Fruit fly (Drosophila melanogaster) whole organism, embryonic: ENCODE data around the gene CG5861.

ENCODE experiments used
- CG12155 ChIP-seq: fragments of 200-800 bp; sonication (Bioruptor generic); optimal IDR thresholded peaks from 3 replicates; lab custom pipeline; 2016; ENCODE audit warnings: missing biosample characterization, missing genetic modification characterization
- CG12942 ChIP-seq: fragments of 200-800 bp; sonication (Bioruptor generic); optimal IDR thresholded peaks from 3 replicates; lab custom pipeline; 2016; ENCODE audit warnings: missing biosample characterization, missing genetic modification characterization
- CG13287 ChIP-seq: fragments of 200-800 bp; sonication (Bioruptor generic); IDR thresholded peaks from 2 replicates; pipeline ENCODE4 v1.3.6; 2022; ENCODE audit warnings: missing biosample characterization, missing genetic modification characterization; ENCODE audit not compliant: partially characterized antibody
- CG15696 ChIP-seq: fragments of 200-800 bp; sonication (Bioruptor generic); optimal IDR thresholded peaks from 2 replicates; lab custom pipeline; 2019; ENCODE audit warnings: missing biosample characterization, mild to moderate bottlenecking, missing genetic modification characterization, moderate library complexity
- CG16813 ChIP-seq: fragments of 200-800 bp; sonication (Bioruptor generic); IDR thresholded peaks from 3 replicates; pipeline ENCODE4 v1.3.6; 2022; ENCODE audit warnings: missing biosample characterization, missing genetic modification characterization; ENCODE audit not compliant: partially characterized antibody
- CG17359 ChIP-seq: fragments of 200-800 bp; sonication (Bioruptor generic); optimal IDR thresholded peaks from 3 replicates; lab custom pipeline; 2018; ENCODE audit warnings: missing biosample characterization, mild to moderate bottlenecking, missing genetic modification characterization, moderate library complexity
- CG17829 ChIP-seq: fragments of 200-800 bp; optimal IDR thresholded peaks from 2 replicates; lab custom pipeline; 2019; ENCODE audit warnings: missing biosample characterization, mild to moderate bottlenecking, missing genetic modification characterization, moderate library complexity
- CG18599 ChIP-seq: fragments of 200-800 bp; sonication (Bioruptor generic); optimal IDR thresholded peaks from 3 replicates; lab custom pipeline; 2017; ENCODE audit warnings: missing biosample characterization, missing genetic modification characterization, mild to moderate bottlenecking, moderate library complexity, missing genetic modification reagents
- CG18619 ChIP-seq: fragments of 200-800 bp; sonication (Bioruptor generic); optimal IDR thresholded peaks from 3 replicates; lab custom pipeline; 2017; ENCODE audit warnings: missing biosample characterization, mild to moderate bottlenecking, missing genetic modification characterization
- CG2120 ChIP-seq: fragments of 200-800 bp; sonication (Bioruptor generic); optimal IDR thresholded peaks from 3 replicates; lab custom pipeline; 2016; ENCODE audit warnings: missing biosample characterization, missing genetic modification characterization
- CG2889 ChIP-seq: fragments of 200-800 bp; sonication (Bioruptor generic); IDR thresholded peaks from 3 replicates; pipeline ENCODE4 v1.3.6; 2022; ENCODE audit warnings: missing biosample characterization, missing genetic modification characterization
- CG30020 ChIP-seq: fragments of 200-800 bp; optimal IDR thresholded peaks from 2 replicates; lab custom pipeline; 2019; ENCODE audit warnings: missing biosample characterization, mild to moderate bottlenecking, missing genetic modification characterization, moderate library complexity
- CG34422 ChIP-seq: fragments of 200-800 bp; sonication (Bioruptor generic); IDR thresholded peaks from 3 replicates; pipeline ENCODE4 v1.3.6; 2022; ENCODE audit warnings: missing biosample characterization, missing genetic modification characterization
- CG3995 ChIP-seq: fragments of 200-800 bp; sonication (Bioruptor generic); optimal IDR thresholded peaks from 3 replicates; lab custom pipeline; 2016; ENCODE audit warnings: missing biosample characterization, missing genetic modification characterization
- CG6175 ChIP-seq: fragments of 200-800 bp; sonication (Bioruptor generic); IDR thresholded peaks from 3 replicates; pipeline ENCODE4 v1.3.6; 2022; ENCODE audit warnings: missing biosample characterization, missing genetic modification characterization
- CG7839 ChIP-seq: fragments of 200-800 bp; sonication (Bioruptor generic); optimal IDR thresholded peaks from 3 replicates; lab custom pipeline; 2018; ENCODE audit warnings: missing biosample characterization, mild to moderate bottlenecking, missing genetic modification characterization, moderate library complexity
- CG7928 ChIP-seq: fragments of 200-800 bp; sonication (Bioruptor generic); optimal IDR thresholded peaks from 2 replicates; lab custom pipeline; 2017; ENCODE audit warnings: missing biosample characterization, mild to moderate bottlenecking, missing genetic modification characterization
- CG7963 ChIP-seq: fragments of 200-800 bp; sonication (Bioruptor generic); IDR thresholded peaks from 3 replicates; pipeline ENCODE4 v1.3.6; 2022; ENCODE audit warnings: missing biosample characterization, missing genetic modification characterization; ENCODE audit not compliant: partially characterized antibody
- CG8089 ChIP-seq: fragments of 200-800 bp; sonication (Bioruptor generic); optimal IDR thresholded peaks from 3 replicates; lab custom pipeline; 2016; ENCODE audit warnings: missing biosample characterization, missing genetic modification characterization
- CG8388 ChIP-seq: fragments of 200-800 bp; sonication (Bioruptor generic); optimal IDR thresholded peaks from 2 replicates; lab custom pipeline; 2019; ENCODE audit warnings: missing biosample characterization, mild to moderate bottlenecking, missing genetic modification characterization, moderate library complexity
- CG9215 ChIP-seq: fragments of 200-800 bp; sonication (Bioruptor generic); IDR thresholded peaks from 2 replicates; pipeline ENCODE4 v1.3.6; 2022; ENCODE audit warnings: missing biosample characterization, missing genetic modification characterization
- CG9876 ChIP-seq: fragments of 200-800 bp; sonication (Bioruptor generic); optimal IDR thresholded peaks from 2 replicates; lab custom pipeline; 2016; ENCODE audit warnings: missing biosample characterization, missing genetic modification characterization
- D19A ChIP-seq: fragments of 200-800 bp; optimal IDR thresholded peaks from 3 replicates; lab custom pipeline; 2019; ENCODE audit warnings: missing biosample characterization, mild to moderate bottlenecking, missing genetic modification characterization, moderate library complexity
- Ets97D ChIP-seq: fragments of 200-800 bp; sonication (Bioruptor generic); optimal IDR thresholded peaks from 3 replicates; lab custom pipeline; 2016; ENCODE audit warnings: missing biosample characterization, missing genetic modification characterization
- HLH4C ChIP-seq: fragments of 200-800 bp; sonication (Bioruptor generic); IDR thresholded peaks from 3 replicates; pipeline ENCODE4 v1.3.6; 2022; ENCODE audit warnings: missing biosample characterization, missing genetic modification characterization; ENCODE audit not compliant: partially characterized antibody
- Hmx ChIP-seq: fragments of 200-800 bp; sonication (Bioruptor generic); optimal IDR thresholded peaks from 2 replicates; lab custom pipeline; 2016; ENCODE audit warnings: missing biosample characterization, missing genetic modification characterization
- Hr78 ChIP-seq, 2 experiments: fragments of 200-800 bp in 1 of 2; fragments of >200 bp in 1 of 2; sonication (Bioruptor generic) in 1 of 2; optimal IDR thresholded peaks; 2 replicates each; lab custom pipeline; 2017 to 2019; ENCODE audit warnings: missing biosample characterization in 2 of 2, missing genetic modification characterization in 2 of 2, mild to moderate bottlenecking in 1 of 2, moderate library complexity in 1 of 2
- Hsf ChIP-seq: fragments of 200-800 bp; sonication (Bioruptor generic); optimal IDR thresholded peaks from 3 replicates; lab custom pipeline; 2016; ENCODE audit warnings: missing biosample characterization, missing genetic modification characterization
- Ptx1 ChIP-seq: fragments of 200-800 bp; sonication (Bioruptor generic); IDR thresholded peaks from 2 replicates; pipeline ENCODE4 v1.3.6; 2022; ENCODE audit warnings: missing biosample characterization, missing genetic modification characterization
- Side ChIP-seq: fragments of 200-800 bp; sonication (Bioruptor generic); optimal IDR thresholded peaks from 2 replicates; lab custom pipeline; 2016; ENCODE audit warnings: missing biosample characterization, missing genetic modification characterization
- Sox100B ChIP-seq: fragments of 200-800 bp; sonication (Bioruptor generic); optimal IDR thresholded peaks from 3 replicates; lab custom pipeline; 2018; ENCODE audit warnings: missing biosample characterization, mild to moderate bottlenecking, missing genetic modification characterization
- Sry-δ ChIP-seq: fragments of 200-800 bp; sonication (Bioruptor generic); optimal IDR thresholded peaks from 2 replicates; lab custom pipeline; 2016; ENCODE audit warnings: missing biosample characterization, missing genetic modification characterization
- Xbp1 ChIP-seq: fragments of 200-800 bp; sonication (Bioruptor generic); optimal IDR thresholded peaks from 3 replicates; lab custom pipeline; 2016; ENCODE audit warnings: missing biosample characterization, mild to moderate bottlenecking, missing genetic modification characterization
- ap ChIP-seq: fragments of 200-800 bp; sonication (Bioruptor generic); IDR thresholded peaks from 2 replicates; pipeline ENCODE4 v1.3.6; 2022; ENCODE audit warnings: missing biosample characterization, missing genetic modification characterization
- chinmo ChIP-seq: fragments of 200-800 bp; sonication (Bioruptor generic); IDR thresholded peaks from 4 replicates; pipeline ENCODE4 v1.3.6; 2022; ENCODE audit warnings: missing biosample characterization, missing genetic modification characterization; ENCODE audit not compliant: partially characterized antibody
- chn ChIP-seq: fragments of 200-800 bp; sonication (Bioruptor generic); optimal IDR thresholded peaks from 2 replicates; lab custom pipeline; 2016; ENCODE audit warnings: missing biosample characterization, missing genetic modification characterization
- crp ChIP-seq, 2 experiments: fragments of 200-800 bp; sonication (Bioruptor generic); optimal IDR thresholded peaks; 2 replicates in 1 of 2; 3 replicates in 1 of 2; lab custom pipeline; 2017; ENCODE audit warnings: missing biosample characterization in 2 of 2, missing genetic modification characterization in 2 of 2, mild to moderate bottlenecking in 1 of 2, moderate library complexity in 1 of 2
- da ChIP-seq: fragments of 200-800 bp; sonication (Bioruptor generic); optimal IDR thresholded peaks from 2 replicates; lab custom pipeline; 2016; ENCODE audit warnings: missing biosample characterization, missing genetic modification characterization
- dan ChIP-seq: fragments of 200-800 bp; sonication (Bioruptor generic); IDR thresholded peaks from 2 replicates; pipeline ENCODE4 v1.3.6; 2022; ENCODE audit warnings: missing biosample characterization, missing genetic modification characterization
- esg ChIP-seq: fragments of 200-800 bp; sonication (Bioruptor generic); conservative IDR thresholded peaks from 2 replicates; pipeline ENCODE4 v1.3.6; 2022; ENCODE audit warnings: missing biosample characterization, missing genetic modification characterization
- eve ChIP-seq, 2 experiments: fragments of >200 bp; optimal IDR thresholded peaks; 2 replicates each; lab custom pipeline; 2017; ENCODE audit warnings: missing biosample characterization in 2 of 2, missing genetic modification characterization in 2 of 2
- jigr1 ChIP-seq: fragments of 200-800 bp; sonication (Bioruptor generic); IDR thresholded peaks from 3 replicates; pipeline ENCODE4 v1.3.6; 2022; ENCODE audit warnings: missing biosample characterization, missing genetic modification characterization
- mld ChIP-seq: fragments of 200-800 bp; sonication (Bioruptor generic); IDR thresholded peaks from 3 replicates; pipeline ENCODE4 v1.3.6; 2022; ENCODE audit warnings: missing biosample characterization, missing genetic modification characterization; ENCODE audit not compliant: partially characterized antibody
- nom ChIP-seq: fragments of 200-800 bp; sonication (Bioruptor generic); optimal IDR thresholded peaks from 2 replicates; lab custom pipeline; 2017; ENCODE audit warnings: missing biosample characterization, missing genetic modification characterization, mild to moderate bottlenecking, moderate library complexity, missing genetic modification reagents
- pzg ChIP-seq: fragments of 200-800 bp; sonication (Bioruptor generic); optimal IDR thresholded peaks from 3 replicates; lab custom pipeline; 2018; ENCODE audit warnings: missing biosample characterization, mild to moderate bottlenecking, missing genetic modification characterization, moderate library complexity
- schlank ChIP-seq: fragments of 200-800 bp; sonication (Bioruptor generic); optimal IDR thresholded peaks from 2 replicates; lab custom pipeline; 2018; ENCODE audit warnings: missing biosample characterization, mild to moderate bottlenecking, missing genetic modification characterization
- seq ChIP-seq: fragments of 200-800 bp; sonication (Bioruptor generic); IDR thresholded peaks from 2 replicates; pipeline ENCODE4 v1.3.6; 2022; ENCODE audit warnings: missing biosample characterization, missing genetic modification characterization
- wor ChIP-seq: fragments of 200-800 bp; sonication (Bioruptor generic); IDR thresholded peaks from 2 replicates; pipeline ENCODE4 v1.3.6; 2022; ENCODE audit warnings: missing biosample characterization, missing genetic modification characterization
- z ChIP-seq: fragments of 200-800 bp; sonication (Bioruptor generic); IDR thresholded peaks from 3 replicates; pipeline ENCODE4 v1.3.6; 2022; ENCODE audit warnings: missing biosample characterization, missing genetic modification characterization

CG5861 gene

dm6 chr2L:16287602-16288392, 19.3 kb downstream of the CG5861 start, which contains the start of the genes crp and pkaap (continued):
- no peak for TF ChIP-seq CG34422
- TF ChIP-seq seq (GFP tag; lab: Robert Waterston, UW), result no peak
- TF ChIP-seq CG7928, result peak; percentile 35
- TF ChIP-seq CG18599 (GFP tag; lab: Kevin White, UChicago), result peak; percentile 78
- peak; percentile 54 for TF ChIP-seq CG8388 (GFP tag; lab: Kevin White, UChicago)
- TF ChIP-seq CG2889 (GFP tag; lab: Robert Waterston, UW), result no peak
- TF ChIP-seq da, result peak; percentile 65
- TF ChIP-seq nom (GFP tag; lab: Kevin White, UChicago), result peak; percentile 65
- no peak for TF ChIP-seq wor (GFP tag; lab: Robert Waterston, UW)
- no peak for TF ChIP-seq jigr1
- TF ChIP-seq CG15696, result peak; percentile 72
- no peak for TF ChIP-seq eve (GFP tag; optimal IDR thresholded peaks at IDR 0.05; lab: Kevin White, UChicago)
- TF ChIP-seq CG16813 (GFP tag; lab: Robert Waterston, UW), result no peak
- no peak for TF ChIP-seq CG30020 (tag; lab: Kevin White, UChicago)
- TF ChIP-seq schlank (tag; lab: Kevin White, UChicago), result peak; percentile 61
- TF ChIP-seq Hsf (GFP tag; lab: Kevin White, UChicago), result peak; percentile 91
- TF ChIP-seq Xbp1, result peak; percentile 87
- peak; percentile 84 for TF ChIP-seq CG9876 (GFP tag; lab: Kevin White, UChicago)
- no peak for TF ChIP-seq CG9215 (GFP tag; lab: Robert Waterston, UW)
- TF ChIP-seq Sox100B (GFP tag; lab: Kevin White, UChicago), result no peak
- no peak for TF ChIP-seq CG13287 (GFP tag; lab: Robert Waterston, UW)
- peak; percentile 93 for TF ChIP-seq Sry-δ (GFP tag; lab: Kevin White, UChicago)
- TF ChIP-seq CG18619 (GFP tag; lab: Kevin White, UChicago), result peak; percentile 52
- no peak for TF ChIP-seq ap (GFP tag; lab: Robert Waterston, UW)
- TF ChIP-seq CG6175 (GFP tag; lab: Robert Waterston, UW), result no peak
- peak; percentile 73 for TF ChIP-seq CG17359
- no peak for TF ChIP-seq chinmo (GFP tag; lab: Robert Waterston, UW)
- TF ChIP-seq Side (GFP tag; lab: Kevin White, UChicago), result peak; percentile 82
- peak; percentile 85 for TF ChIP-seq CG12155
- TF ChIP-seq CG8089 (GFP tag; lab: Kevin White, UChicago), result peak; percentile 78
- no peak for TF ChIP-seq z (GFP tag; lab: Robert Waterston, UW)
- TF ChIP-seq esg (GFP tag; lab: Robert Waterston, UW), result no peak
- peak; percentile 74 for TF ChIP-seq CG17829 (tag; lab: Kevin White, UChicago)
- TF ChIP-seq Ptx1 (GFP tag; lab: Robert Waterston, UW), result no peak
- TF ChIP-seq HLH4C (GFP tag; lab: Robert Waterston, UW), result no peak
- peak; percentile 92 for TF ChIP-seq CG2120 (GFP tag; lab: Kevin White, UChicago)
- TF ChIP-seq crp (GFP tag; optimal IDR thresholded peaks at IDR 0.05; lab: Kevin White, UChicago), result peak; percentile 2 to 78
- no peak for TF ChIP-seq Hr78 (GFP tag; optimal IDR thresholded peaks at IDR 0.05; lab: Kevin White, UChicago)
- TF ChIP-seq CG12942 (GFP tag; lab: Kevin White, UChicago), result peak; percentile 67
- TF ChIP-seq dan, result no peak
- TF ChIP-seq Hmx (GFP tag; lab: Kevin White, UChicago), result peak; percentile 78
- TF ChIP-seq pzg (GFP tag; lab: Kevin White, UChicago), result peak; percentile 97
- TF ChIP-seq chn (GFP tag; lab: Kevin White, UChicago), result peak; percentile 86
- TF ChIP-seq CG3995, result peak; percentile 55
- no peak for TF ChIP-seq CG7963
- no peak for TF ChIP-seq mld (GFP tag; lab: Robert Waterston, UW)
- no peak for TF ChIP-seq CG7839 (tag; lab: Kevin White, UChicago)
- TF ChIP-seq D19A (tag; lab: Kevin White, UChicago), result peak; percentile 24
- peak; percentile 93 for TF ChIP-seq Ets97D (GFP tag; lab: Kevin White, UChicago)
